Worm (Caenorhabditis elegans) whole organism, early embryonic: ENCODE data around the gene prcc-1.

Source experiments
- ama-1 ChIP-seq: fragments of 150-350 bp; optimal IDR thresholded peaks from 2 replicates; lab custom pipeline; 2014
- ets-7 ChIP-seq: sonication (generic microtip); optimal IDR thresholded peaks from 2 replicates; lab custom pipeline; 2016; ENCODE audit warnings: missing genotype, missing genetic modification characterization, missing compliant biosample characterization
- flt-1 ChIP-seq: fragments of 200-800 bp; sonication (Bioruptor generic); IDR thresholded peaks from 2 replicates; pipeline ENCODE4 v1.3.6; 2022; ENCODE audit warnings: missing genetic modification characterization, missing compliant biosample characterization
- sea-1 ChIP-seq: fragments of 200-800 bp; sonication (Bioruptor generic); conservative IDR thresholded peaks from 2 replicates; pipeline ENCODE4 v1.3.6; 2022; ENCODE audit warnings: missing genetic modification characterization, missing compliant biosample characterization

DNA sequence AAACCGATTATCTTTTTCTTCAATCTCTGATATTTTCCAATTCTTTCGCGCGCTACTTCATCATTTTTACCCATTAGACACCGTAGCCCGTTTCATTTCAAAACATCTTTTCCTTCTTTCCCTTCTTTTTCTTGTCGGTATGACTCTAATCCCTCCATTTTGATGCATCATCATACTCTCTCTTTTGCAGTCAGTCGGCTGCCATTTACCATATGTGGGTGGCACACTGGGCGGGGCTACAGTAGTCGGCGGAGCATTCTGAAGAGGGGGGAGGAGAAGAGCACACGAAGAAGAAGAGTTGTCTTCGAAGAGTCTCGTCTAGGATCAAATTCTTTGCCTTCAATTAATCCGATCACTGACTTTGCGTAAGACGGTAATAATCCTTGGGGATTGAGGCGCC is 25.2 kb upstream of the prcc-1 start, which contains the start of gene unc-30:
- TF ChIP-seq ama-1: no peak
- no peak for TF ChIP-seq sea-1 (GFP tag; lab: Robert Waterston, UW)
- no peak for TF ChIP-seq ets-7
- TF ChIP-seq flt-1: no peak
